Worm (Caenorhabditis elegans) whole organism, L4 larva: ENCODE results near the gene nhr-106.
A peak's percentile ranks its signal among the peaks of the same experiment; 100 is the strongest.

Source experiments
- F10B5.3 ChIP-seq: sonication (generic microtip); optimal IDR thresholded peaks from 2 replicates; lab custom pipeline; 2016; ENCODE audit warnings: mild to moderate bottlenecking, missing genetic modification characterization, missing compliant biosample characterization
- F49E8.2 ChIP-seq: sonication (generic microtip); optimal IDR thresholded peaks from 2 replicates; lab custom pipeline; 2016; ENCODE audit warnings: missing compliant biosample characterization, mild to moderate bottlenecking, missing genetic modification characterization, borderline replicate concordance
- Y105C5A.15 ChIP-seq: fragments of 200-800 bp; sonication (Bioruptor generic); IDR thresholded peaks from 2 replicates; pipeline ENCODE4 v1.3.6; 2022; ENCODE audit warnings: missing genetic modification characterization, missing compliant biosample characterization
- aly-2 ChIP-seq: sonication (generic microtip); optimal IDR thresholded peaks from 2 replicates; lab custom pipeline; 2018; ENCODE audit warnings: missing biosample characterization, missing genetic modification characterization
- ceh-82 ChIP-seq: sonication (generic microtip); optimal IDR thresholded peaks from 2 replicates; lab custom pipeline; 2017; ENCODE audit warnings: missing biosample characterization, missing genetic modification characterization
- hlh-30 ChIP-seq: sonication (generic microtip); optimal IDR thresholded peaks from 2 replicates; lab custom pipeline; 2017; ENCODE audit warnings: antibody characterized with exemption, mild to moderate bottlenecking, missing genetic modification characterization, missing compliant biosample characterization; ENCODE audit not compliant: insufficient read depth
- madf-9 ChIP-seq: fragments of 200-800 bp; sonication (Bioruptor generic); conservative IDR thresholded peaks from 2 replicates; pipeline ENCODE4 v1.3.6; 2022; ENCODE audit warnings: missing genetic modification reagents, missing genetic modification characterization, missing compliant biosample characterization
- nhr-102 ChIP-seq: sonication (generic microtip); optimal IDR thresholded peaks from 2 replicates; lab custom pipeline; 2016; ENCODE audit warnings: mild to moderate bottlenecking, missing genetic modification characterization, moderate library complexity, missing compliant biosample characterization
- nhr-11 ChIP-seq: fragments of 150-350 bp; optimal IDR thresholded peaks from 2 replicates; lab custom pipeline; 2014; ENCODE audit warnings: missing biosample characterization, missing genetic modification characterization
- nhr-28 ChIP-seq: fragments of 150-350 bp; optimal IDR thresholded peaks from 2 replicates; lab custom pipeline; 2014; ENCODE audit warnings: missing biosample characterization, missing genetic modification characterization
- nhr-6 ChIP-seq: fragments of 150-350 bp; optimal IDR thresholded peaks from 2 replicates; lab custom pipeline; 2014; ENCODE audit warnings: missing biosample characterization, missing genetic modification characterization
- rbr-2 ChIP-seq: sonication (generic microtip); optimal IDR thresholded peaks from 2 replicates; lab custom pipeline; 2016; ENCODE audit warnings: missing genotype, missing genetic modification characterization, missing compliant biosample characterization
- skn-1 ChIP-seq: fragments of 150-350 bp; optimal IDR thresholded peaks from 2 replicates; lab custom pipeline; 2014; ENCODE audit warnings: missing biosample characterization, missing genetic modification characterization
- zfp-2 ChIP-seq: sonication (generic microtip); optimal IDR thresholded peaks from 2 replicates; lab custom pipeline; 2016; ENCODE audit warnings: mild to moderate bottlenecking, missing genetic modification characterization, missing compliant biosample characterization

- TF ChIP-seq zfp-2 (no peak), hlh-30 (peak; percentile 28), F49E8.2 (tag; lab: Kevin White, UChicago) (no peak), nhr-11 (tag; lab: Kevin White, UChicago) (no peak), Y105C5A.15 (GFP tag; lab: Robert Waterston, UW) (no peak), rbr-2 (no peak), ceh-82 (tag; lab: Kevin White, UChicago) (no peak), nhr-28 (tag; lab: Kevin White, UChicago) (peak; percentile 82), F10B5.3 (tag; lab: Kevin White, UChicago) (no peak), madf-9 (GFP tag; lab: Robert Waterston, UW) (no peak), skn-1 (tag; lab: Kevin White, UChicago) (no peak), nhr-6 (no peak), aly-2 (tag; lab: Kevin White, UChicago) (no peak), nhr-102 (tag; lab: Kevin White, UChicago) (no peak)
Measured at ce11 chrV:484285-484890, 5.0 kb upstream of the nhr-106 start, which contains the start of gene nhr-212.
